Worm (Caenorhabditis elegans) whole organism, midembryonic: ENCODE measurements around the gene flp-34.

ENCODE experiments used
- klf-2 ChIP-seq: fragments of 200-800 bp; sonication (Bioruptor generic); conservative IDR thresholded peaks from 2 replicates; pipeline ENCODE4 v1.3.6; 2022; ENCODE audit warnings: missing genetic modification reagents, missing genetic modification characterization, missing compliant biosample characterization
- med-1 ChIP-seq: sonication (generic microtip); optimal IDR thresholded peaks from 2 replicates; lab custom pipeline; 2017; ENCODE audit warnings: missing genetic modification characterization, mild to moderate bottlenecking, missing compliant biosample characterization, antibody characterized with exemption, missing genetic modification reagents; ENCODE audit not compliant: insufficient read depth
- ref-1 ChIP-seq: fragments of 200-800 bp; sonication (Bioruptor generic); conservative IDR thresholded peaks from 2 replicates; pipeline ENCODE4 v1.3.6; 2022; ENCODE audit warnings: missing genetic modification reagents, missing genetic modification characterization, missing compliant biosample characterization
- ztf-29 ChIP-seq: fragments of 200-800 bp; sonication (Bioruptor generic); IDR thresholded peaks from 2 replicates; pipeline ENCODE4 v1.3.6; 2022; ENCODE audit warnings: missing genetic modification reagents, missing genetic modification characterization, missing compliant biosample characterization

ce11 chrV:1053385-1053784 is 20.2 kb upstream of the flp-34 start:
- TF ChIP-seq ref-1 (no peak), klf-2 (GFP tag; lab: Robert Waterston, UW) (no peak), med-1 (GFP tag; lab: Kevin White, UChicago) (no peak), ztf-29 (GFP tag; lab: Robert Waterston, UW) (no peak)
